Fruit fly (Drosophila melanogaster) whole organism, embryonic: Measurements from ENCODE around the gene CG34256.

Source experiments
- Antp ChIP-seq: fragments of 200-800 bp; sonication (Bioruptor generic); optimal IDR thresholded peaks from 3 replicates; lab custom pipeline; 2016; ENCODE audit warnings: missing biosample characterization, missing genetic modification characterization
- Atf6 ChIP-seq: fragments of 200-800 bp; sonication (Bioruptor generic); IDR thresholded peaks from 2 replicates; pipeline ENCODE4 v1.3.6; 2022; ENCODE audit warnings: missing biosample characterization, missing genetic modification characterization
- CG10366 ChIP-seq: fragments of 200-800 bp; sonication (Bioruptor generic); IDR thresholded peaks from 2 replicates; pipeline ENCODE4 v1.3.6; 2022; ENCODE audit warnings: missing biosample characterization, missing genetic modification characterization
- CG10462 ChIP-seq: fragments of 200-800 bp; sonication (Bioruptor generic); optimal IDR thresholded peaks from 2 replicates; lab custom pipeline; 2016; ENCODE audit warnings: missing biosample characterization, missing genetic modification characterization
- CG11093 ChIP-seq: fragments of 200-800 bp; sonication (Bioruptor generic); IDR thresholded peaks from 3 replicates; pipeline ENCODE4 v1.3.6; 2022; ENCODE audit warnings: missing biosample characterization, missing genetic modification characterization
- CG13894 ChIP-seq: fragments of 200-800 bp; sonication (Bioruptor generic); optimal IDR thresholded peaks from 3 replicates; lab custom pipeline; 2018; ENCODE audit warnings: missing biosample characterization, mild to moderate bottlenecking, missing genetic modification characterization, moderate library complexity
- CG16779 ChIP-seq: fragments of 200-800 bp; sonication (Bioruptor generic); IDR thresholded peaks from 2 replicates; pipeline ENCODE4 v1.3.6; 2022; ENCODE audit warnings: missing biosample characterization, missing genetic modification characterization
- CG2129 ChIP-seq: fragments of 200-800 bp; sonication (Bioruptor generic); IDR thresholded peaks from 2 replicates; pipeline ENCODE4 v1.3.6; 2022; ENCODE audit warnings: missing biosample characterization, missing genetic modification characterization; ENCODE audit not compliant: partially characterized antibody
- CG31388 ChIP-seq: fragments of 200-800 bp; sonication (Bioruptor generic); optimal IDR thresholded peaks from 2 replicates; lab custom pipeline; 2016; ENCODE audit warnings: missing biosample characterization, missing genetic modification characterization
- CG32767 ChIP-seq: fragments of 200-800 bp; sonication (Bioruptor generic); IDR thresholded peaks from 2 replicates; pipeline ENCODE4 v1.3.6; 2022; ENCODE audit warnings: missing biosample characterization, missing genetic modification characterization
- CG3281 ChIP-seq: fragments of 200-800 bp; sonication (Bioruptor generic); optimal IDR thresholded peaks from 3 replicates; lab custom pipeline; 2017; ENCODE audit warnings: missing biosample characterization, mild to moderate bottlenecking, missing genetic modification characterization
- CG7372 ChIP-seq: fragments of 200-800 bp; sonication (Bioruptor generic); IDR thresholded peaks from 2 replicates; pipeline ENCODE4 v1.3.6; 2022; ENCODE audit warnings: missing biosample characterization, missing genetic modification characterization
- CG7556 ChIP-seq: fragments of 200-800 bp; sonication (Bioruptor generic); optimal IDR thresholded peaks from 2 replicates; lab custom pipeline; 2017; ENCODE audit warnings: missing biosample characterization, mild to moderate bottlenecking, missing genetic modification characterization
- CG8290 ChIP-seq, 3 experiments: fragments of 200-800 bp; sonication (Bioruptor generic); optimal IDR thresholded peaks; 2 replicates each; lab custom pipeline; 2016 to 2019; ENCODE audit warnings: missing biosample characterization in 3 of 3, missing genetic modification characterization in 3 of 3, mild to moderate bottlenecking in 2 of 3, moderate library complexity in 1 of 3
- CG8359 ChIP-seq: fragments of 200-800 bp; sonication (Bioruptor generic); optimal IDR thresholded peaks from 2 replicates; lab custom pipeline; 2017; ENCODE audit warnings: missing biosample characterization, mild to moderate bottlenecking, missing genetic modification characterization, borderline replicate concordance
- CG8924 ChIP-seq: fragments of 200-800 bp; optimal IDR thresholded peaks from 3 replicates; lab custom pipeline; 2019; ENCODE audit warnings: missing biosample characterization, mild to moderate bottlenecking, missing genetic modification characterization, moderate library complexity
- CTCF ChIP-seq: fragments of 200-800 bp; sonication (Bioruptor generic); optimal IDR thresholded peaks from 2 replicates; lab custom pipeline; 2017; ENCODE audit warnings: missing biosample characterization, mild to moderate bottlenecking, missing genetic modification characterization, moderate library complexity
- CrebB ChIP-seq: fragments of 200-800 bp; sonication (Bioruptor generic); optimal IDR thresholded peaks from 3 replicates; lab custom pipeline; 2018; ENCODE audit warnings: missing biosample characterization, mild to moderate bottlenecking, missing genetic modification characterization
- Deaf1 ChIP-seq: fragments of 200-800 bp; optimal IDR thresholded peaks from 3 replicates; lab custom pipeline; 2019; ENCODE audit warnings: missing biosample characterization, mild to moderate bottlenecking, missing genetic modification characterization, moderate library complexity
- Dp ChIP-seq: fragments of 200-800 bp; sonication (Bioruptor generic); optimal IDR thresholded peaks from 2 replicates; lab custom pipeline; 2018; ENCODE audit warnings: missing biosample characterization, mild to moderate bottlenecking, missing genetic modification characterization, moderate library complexity
- Dref ChIP-seq: fragments of 200-800 bp; sonication (Bioruptor generic); IDR thresholded peaks from 2 replicates; pipeline ENCODE4 v1.3.6; 2022; ENCODE audit warnings: missing biosample characterization, missing genetic modification characterization
- Jarid2 ChIP-seq: fragments of 200-800 bp; sonication (Bioruptor generic); optimal IDR thresholded peaks from 3 replicates; lab custom pipeline; 2017; ENCODE audit warnings: mild to moderate bottlenecking, missing biosample characterization, missing genetic modification reagents, missing genetic modification characterization
- Med ChIP-seq: fragments of 200-800 bp; sonication (Bioruptor generic); peaks from one replicate; lab custom pipeline; 2016; ENCODE audit warnings: missing biosample characterization, missing genetic modification characterization, mild to moderate bottlenecking, inconsistent platforms, moderate library complexity
- Nf-YB ChIP-seq: fragments of 200-800 bp; sonication (Bioruptor generic); optimal IDR thresholded peaks from 3 replicates; lab custom pipeline; 2019; ENCODE audit warnings: missing biosample characterization, mild to moderate bottlenecking, missing genetic modification characterization, moderate library complexity
- Scr ChIP-seq: fragments of 200-800 bp; sonication (Bioruptor generic); IDR thresholded peaks from 2 replicates; pipeline ENCODE4 v1.3.6; 2022; ENCODE audit warnings: missing biosample characterization, missing genetic modification characterization; ENCODE audit not compliant: partially characterized antibody
- Sox100B ChIP-seq: fragments of 200-800 bp; sonication (Bioruptor generic); optimal IDR thresholded peaks from 3 replicates; lab custom pipeline; 2018; ENCODE audit warnings: missing biosample characterization, mild to moderate bottlenecking, missing genetic modification characterization
- Sry-δ ChIP-seq: fragments of 200-800 bp; sonication (Bioruptor generic); optimal IDR thresholded peaks from 2 replicates; lab custom pipeline; 2016; ENCODE audit warnings: missing biosample characterization, missing genetic modification characterization
- abd-A ChIP-seq: fragments of 200-800 bp; sonication (Bioruptor generic); optimal IDR thresholded peaks from 3 replicates; lab custom pipeline; 2019; ENCODE audit warnings: missing biosample characterization, mild to moderate bottlenecking, missing genetic modification characterization, moderate library complexity
- amos ChIP-seq: fragments of 200-800 bp; sonication (Bioruptor generic); IDR thresholded peaks from 2 replicates; pipeline ENCODE4 v1.3.6; 2022; ENCODE audit warnings: missing biosample characterization, missing genetic modification characterization; ENCODE audit not compliant: partially characterized antibody
- ara ChIP-seq: fragments of 200-800 bp; sonication (Bioruptor generic); IDR thresholded peaks from 2 replicates; pipeline ENCODE4 v1.3.6; 2022; ENCODE audit warnings: missing biosample characterization, missing genetic modification characterization
- cas ChIP-seq: fragments of 200-800 bp; sonication (Bioruptor generic); IDR thresholded peaks from 2 replicates; pipeline ENCODE4 v1.3.6; 2022; ENCODE audit warnings: missing biosample characterization, missing genetic modification characterization
- cg ChIP-seq: fragments of 200-800 bp; sonication (Bioruptor generic); optimal IDR thresholded peaks from 3 replicates; lab custom pipeline; 2019; ENCODE audit warnings: missing biosample characterization, mild to moderate bottlenecking, missing genetic modification characterization, moderate library complexity
- dan ChIP-seq: fragments of 200-800 bp; sonication (Bioruptor generic); IDR thresholded peaks from 2 replicates; pipeline ENCODE4 v1.3.6; 2022; ENCODE audit warnings: missing biosample characterization, missing genetic modification characterization
- exex ChIP-seq: fragments of 200-800 bp; sonication (Bioruptor generic); optimal IDR thresholded peaks from 4 replicates; lab custom pipeline; 2018; ENCODE audit warnings: missing biosample characterization, mild to moderate bottlenecking, missing genetic modification characterization, moderate library complexity
- ftz-f1 ChIP-seq: fragments of 200-800 bp; sonication (Bioruptor generic); optimal IDR thresholded peaks from 2 replicates; lab custom pipeline; 2016; ENCODE audit warnings: missing biosample characterization, missing genetic modification characterization
- gsb-n ChIP-seq: fragments of 200-800 bp; sonication (Bioruptor generic); optimal IDR thresholded peaks from 3 replicates; lab custom pipeline; 2018; ENCODE audit warnings: missing biosample characterization, mild to moderate bottlenecking, missing genetic modification characterization
- jumu ChIP-seq: fragments of 200-800 bp; sonication (Bioruptor generic); optimal IDR thresholded peaks from 3 replicates; lab custom pipeline; 2016; ENCODE audit warnings: missing biosample characterization, missing genetic modification characterization
- lilli ChIP-seq: fragments of 200-800 bp; sonication (Bioruptor generic); optimal IDR thresholded peaks from 3 replicates; lab custom pipeline; 2016; ENCODE audit warnings: missing biosample characterization, missing genetic modification characterization
- pho ChIP-seq: fragments of 200-800 bp; sonication (Bioruptor generic); optimal IDR thresholded peaks from 2 replicates; lab custom pipeline; 2016; ENCODE audit warnings: missing biosample characterization, missing genetic modification characterization
- sc ChIP-seq, 3 experiments: fragments of >200 bp in 2 of 3; fragments of 200-800 bp in 1 of 3; sonication (Bioruptor generic) in 1 of 3; optimal IDR thresholded peaks; 2 replicates in 2 of 3; 3 replicates in 1 of 3; lab custom pipeline; 2017; ENCODE audit warnings: mild to moderate bottlenecking in 1 of 3, missing biosample characterization in 1 of 3, missing genetic modification characterization in 1 of 3, missing genetic modification reagents in 1 of 3
- schlank ChIP-seq: fragments of 200-800 bp; sonication (Bioruptor generic); optimal IDR thresholded peaks from 2 replicates; lab custom pipeline; 2018; ENCODE audit warnings: missing biosample characterization, mild to moderate bottlenecking, missing genetic modification characterization
- scrt ChIP-seq: fragments of 200-800 bp; sonication (Bioruptor generic); optimal IDR thresholded peaks from 2 replicates; lab custom pipeline; 2018; ENCODE audit warnings: missing biosample characterization, mild to moderate bottlenecking, missing genetic modification characterization, moderate library complexity
- sd ChIP-seq: fragments of 200-800 bp; sonication (Bioruptor generic); optimal IDR thresholded peaks from 3 replicates; lab custom pipeline; 2018; ENCODE audit warnings: missing biosample characterization, mild to moderate bottlenecking, missing genetic modification characterization, moderate library complexity
- seq ChIP-seq: fragments of 200-800 bp; sonication (Bioruptor generic); IDR thresholded peaks from 2 replicates; pipeline ENCODE4 v1.3.6; 2022; ENCODE audit warnings: missing biosample characterization, missing genetic modification characterization
- slp2 ChIP-seq: fragments of 200-800 bp; sonication (Bioruptor generic); optimal IDR thresholded peaks from 2 replicates; lab custom pipeline; 2016; ENCODE audit warnings: missing biosample characterization, missing genetic modification characterization
- trem ChIP-seq: fragments of 200-800 bp; optimal IDR thresholded peaks from 3 replicates; lab custom pipeline; 2019; ENCODE audit warnings: missing biosample characterization, mild to moderate bottlenecking, missing genetic modification characterization, moderate library complexity
- ttk ChIP-seq: fragments of 200-800 bp; sonication (Bioruptor generic); IDR thresholded peaks from 2 replicates; pipeline ENCODE4 v2.1.2; 2022; ENCODE audit warnings: missing biosample characterization, missing genetic modification characterization
- z ChIP-seq: fragments of 200-800 bp; sonication (Bioruptor generic); IDR thresholded peaks from 3 replicates; pipeline ENCODE4 v1.3.6; 2022; ENCODE audit warnings: missing biosample characterization, missing genetic modification characterization

The CG34256 gene

dm6 chr3L:18996030-18996773 lies 6.6 kb upstream of the CG34256 start (continued):
- TF ChIP-seq CG31388 (peak; percentile 18), CG2129 (GFP tag; lab: Robert Waterston, UW) (no peak), gsb-n (tag; lab: Kevin White, UChicago) (no peak), ara (GFP tag; lab: Robert Waterston, UW) (peak; percentile 50; the same call in 1 of the 2 replicates), CrebB (tag; lab: Kevin White, UChicago) (no peak), Jarid2 (GFP tag; lab: Kevin White, UChicago) (peak; percentile 20), trem (tag; lab: Kevin White, UChicago) (no peak), cg (GFP tag; lab: Kevin White, UChicago) (peak; percentile 42), dan (GFP tag; lab: Robert Waterston, UW) (no peak), CG10462 (peak; percentile 35), jumu (GFP tag; lab: Kevin White, UChicago) (peak; percentile 64), CG32767 (GFP tag; lab: Robert Waterston, UW) (no peak), ftz-f1 (GFP tag; lab: Kevin White, UChicago) (peak; percentile 97), CG7556 (GFP tag; lab: Kevin White, UChicago) (peak; percentile 91), exex (peak; percentile 96), Med (GFP tag; lab: Kevin White, UChicago) (peak; percentile 88), lilli (GFP tag; lab: Kevin White, UChicago) (peak; percentile 84), Nf-YB (GFP tag; lab: Kevin White, UChicago) (peak; percentile 55), schlank (tag; lab: Kevin White, UChicago) (peak; percentile 63), z (GFP tag; lab: Robert Waterston, UW) (peak; percentile 38; the same call in 1 of the 3 replicates), CG10366 (peak; percentile 58), Sox100B (GFP tag; lab: Kevin White, UChicago) (peak; percentile 78), ttk (GFP tag; lab: Robert Waterston, UW) (peak; percentile 8; the same call in 1 of the 2 replicates), pho (peak; percentile 76), cas (no peak), slp2 (GFP tag; lab: Kevin White, UChicago) (peak; percentile 43)
- TF ChIP-seq, all 482 proteins: peak for 317

- 0 out of 2 replicates have a peak, but pooled peaks have one; percentile 9 for TF ChIP-seq Scr (GFP tag; lab: Robert Waterston, UW)
- TF ChIP-seq sc (optimal IDR thresholded peaks at IDR 0.05; lab: Kevin White, UChicago) = no peak
- no peak for TF ChIP-seq sc (GFP tag; optimal IDR thresholded peaks at IDR 0.05; lab: Kevin White, UChicago)
- peak; percentile 88 for TF ChIP-seq Deaf1 (tag; lab: Kevin White, UChicago)
- no peak for TF ChIP-seq CG8290 (GFP tag; optimal IDR thresholded peaks at IDR 0.05; lab: Kevin White, UChicago)
- TF ChIP-seq CG8290 (tag; optimal IDR thresholded peaks at IDR 0.05; lab: Kevin White, UChicago) = peak in 1 of 2 experiments; percentile 11
- peak; percentile 13; the same call in 1 of the 2 replicates for TF ChIP-seq seq (GFP tag; lab: Robert Waterston, UW)
- no peak for TF ChIP-seq Sry-δ
- no peak for TF ChIP-seq CG31388
- no peak for TF ChIP-seq Dref (GFP tag; lab: Robert Waterston, UW)
- TF ChIP-seq amos = peak; percentile 42; the same call in 1 of the 2 replicates
- TF ChIP-seq CG3281 = no peak
- TF ChIP-seq CG11093 (GFP tag; lab: Robert Waterston, UW) = no peak
- TF ChIP-seq Atf6 (GFP tag; lab: Robert Waterston, UW) = no peak
- TF ChIP-seq CG8924 = no peak
- peak; percentile 51 for TF ChIP-seq CTCF (GFP tag; lab: Kevin White, UChicago)
- peak; percentile 28; the same call in 1 of the 2 replicates for TF ChIP-seq CG7372 (GFP tag; lab: Robert Waterston, UW)
- peak; percentile 32 for TF ChIP-seq CG13894 (tag; lab: Kevin White, UChicago)
- peak; percentile 21 for TF ChIP-seq Dp
- TF ChIP-seq scrt (GFP tag; lab: Kevin White, UChicago) = peak; percentile 24
- 0 out of 2 replicates have a peak, but pooled peaks have one; percentile 57 for TF ChIP-seq CG16779
- peak; percentile 13 for TF ChIP-seq abd-A
- TF ChIP-seq Antp (GFP tag; lab: Kevin White, UChicago) = no peak
- TF ChIP-seq ara (GFP tag; lab: Robert Waterston, UW) = 0 out of 2 replicates have a peak, but pooled peaks have one; percentile 25
- no peak for TF ChIP-seq CG8359
- TF ChIP-seq z (GFP tag; lab: Robert Waterston, UW) = 0 out of 3 replicates have a peak, but pooled peaks have one; percentile 25
- peak; percentile 12 for TF ChIP-seq sd (tag; lab: Kevin White, UChicago)
Observed at dm6 chr3L:18995667-18996029, 6.0 kb upstream of the CG34256 start.
